Fruit fly (Drosophila melanogaster) whole organism, embryonic: ENCODE measurements around the gene CG12347.

Experiments used
- Ada2b ChIP-seq: fragments of 200-800 bp; sonication (Bioruptor generic); IDR thresholded peaks from 2 replicates; pipeline ENCODE4 v1.3.6; 2022; ENCODE audit warnings: missing biosample characterization, missing genetic modification characterization
- B-H2 ChIP-seq: fragments of 200-800 bp; sonication (Bioruptor generic); optimal IDR thresholded peaks from 2 replicates; lab custom pipeline; 2018; ENCODE audit warnings: missing biosample characterization, mild to moderate bottlenecking, missing genetic modification characterization
- Blimp-1 ChIP-seq: fragments of 200-800 bp; sonication (Bioruptor generic); optimal IDR thresholded peaks from 3 replicates; lab custom pipeline; 2018; ENCODE audit warnings: missing biosample characterization, missing genetic modification characterization, mild to moderate bottlenecking, moderate library complexity, missing genetic modification reagents
- CG11723 ChIP-seq: fragments of 200-800 bp; sonication (Bioruptor generic); optimal IDR thresholded peaks from 2 replicates; lab custom pipeline; 2017; ENCODE audit warnings: missing biosample characterization, mild to moderate bottlenecking, missing genetic modification characterization
- CG12071 ChIP-seq: fragments of 200-800 bp; sonication (Bioruptor generic); optimal IDR thresholded peaks from 3 replicates; lab custom pipeline; 2018; ENCODE audit warnings: missing biosample characterization, mild to moderate bottlenecking, missing genetic modification characterization
- CG1233 ChIP-seq: fragments of 200-800 bp; sonication (Bioruptor generic); optimal IDR thresholded peaks from 4 replicates; lab custom pipeline; 2018; ENCODE audit warnings: missing biosample characterization, mild to moderate bottlenecking, missing genetic modification characterization
- CG13775 ChIP-seq: fragments of 200-800 bp; sonication (Bioruptor generic); optimal IDR thresholded peaks from 3 replicates; lab custom pipeline; 2017; ENCODE audit warnings: missing biosample characterization, mild to moderate bottlenecking, missing genetic modification characterization
- CG14441 ChIP-seq: fragments of 200-800 bp; sonication (Bioruptor generic); IDR thresholded peaks from 2 replicates; pipeline ENCODE4 v1.3.6; 2022; ENCODE audit warnings: missing biosample characterization, missing genetic modification characterization
- CG15269 ChIP-seq: fragments of 200-800 bp; sonication (Bioruptor generic); optimal IDR thresholded peaks from 2 replicates; lab custom pipeline; 2018; ENCODE audit warnings: missing biosample characterization, mild to moderate bottlenecking, missing genetic modification characterization, moderate library complexity
- CG17568 ChIP-seq: fragments of 200-800 bp; sonication (Bioruptor generic); optimal IDR thresholded peaks from 2 replicates; lab custom pipeline; 2018; ENCODE audit warnings: missing biosample characterization, mild to moderate bottlenecking, missing genetic modification characterization, moderate library complexity
- CG2875 ChIP-seq: fragments of 200-800 bp; sonication (Bioruptor generic); optimal IDR thresholded peaks from 2 replicates; lab custom pipeline; 2017; ENCODE audit warnings: missing biosample characterization, mild to moderate bottlenecking, missing genetic modification characterization, missing genetic modification reagents
- CG3065 ChIP-seq: fragments of 200-800 bp; sonication (Bioruptor generic); optimal IDR thresholded peaks from 2 replicates; lab custom pipeline; 2016; ENCODE audit warnings: missing biosample characterization, missing genetic modification characterization
- CG31441 ChIP-seq: fragments of 200-800 bp; sonication (Bioruptor generic); IDR thresholded peaks from 2 replicates; pipeline ENCODE4 v1.3.6; 2022; ENCODE audit warnings: missing biosample characterization, missing genetic modification characterization
- CG3838 ChIP-seq: fragments of 200-800 bp; sonication (Bioruptor generic); optimal IDR thresholded peaks from 3 replicates; lab custom pipeline; 2016; ENCODE audit warnings: missing biosample characterization, missing genetic modification characterization
- CG4328 ChIP-seq: fragments of 200-800 bp; sonication (Bioruptor generic); optimal IDR thresholded peaks from 3 replicates; lab custom pipeline; 2017; ENCODE audit warnings: missing biosample characterization, missing genetic modification reagents, missing genetic modification characterization
- CG4820 ChIP-seq: fragments of 200-800 bp; sonication (Bioruptor generic); optimal IDR thresholded peaks from 3 replicates; lab custom pipeline; 2016; ENCODE audit warnings: missing biosample characterization, missing genetic modification characterization
- CG5180 ChIP-seq: fragments of 200-800 bp; sonication (Bioruptor generic); optimal IDR thresholded peaks from 3 replicates; lab custom pipeline; 2017; ENCODE audit warnings: missing biosample characterization, missing genetic modification characterization, mild to moderate bottlenecking, moderate library complexity, missing genetic modification reagents
- CG7928 ChIP-seq: fragments of 200-800 bp; sonication (Bioruptor generic); optimal IDR thresholded peaks from 2 replicates; lab custom pipeline; 2017; ENCODE audit warnings: missing biosample characterization, mild to moderate bottlenecking, missing genetic modification characterization
- CG8388 ChIP-seq: fragments of 200-800 bp; sonication (Bioruptor generic); optimal IDR thresholded peaks from 2 replicates; lab custom pipeline; 2019; ENCODE audit warnings: missing biosample characterization, mild to moderate bottlenecking, missing genetic modification characterization, moderate library complexity
- CG8478 ChIP-seq: fragments of >200 bp; optimal IDR thresholded peaks from 2 replicates; lab custom pipeline; 2018
- D19B ChIP-seq: fragments of 200-800 bp; sonication (Bioruptor generic); optimal IDR thresholded peaks from 2 replicates; lab custom pipeline; 2017; ENCODE audit warnings: missing biosample characterization, mild to moderate bottlenecking, missing genetic modification characterization
- Dll ChIP-seq: fragments of 200-800 bp; sonication (Bioruptor generic); IDR thresholded peaks from 4 replicates; pipeline ENCODE4 v1.3.6; 2022; ENCODE audit warnings: missing biosample characterization, missing genetic modification characterization; ENCODE audit not compliant: partially characterized antibody
- E2f2 ChIP-seq: fragments of 200-800 bp; sonication (Bioruptor generic); IDR thresholded peaks from 2 replicates; pipeline ENCODE4 v1.3.6; 2022; ENCODE audit warnings: missing biosample characterization, missing genetic modification characterization
- HHEX ChIP-seq: fragments of 200-800 bp; sonication (Bioruptor generic); optimal IDR thresholded peaks from 3 replicates; lab custom pipeline; 2017; ENCODE audit warnings: missing biosample characterization, mild to moderate bottlenecking, missing genetic modification characterization, missing genetic modification reagents
- Lim3 ChIP-seq: fragments of 200-800 bp; sonication (Bioruptor generic); IDR thresholded peaks from 2 replicates; pipeline ENCODE4 v1.3.6; 2022; ENCODE audit warnings: missing biosample characterization, missing genetic modification characterization
- Oli ChIP-seq: fragments of 200-800 bp; sonication (Bioruptor generic); optimal IDR thresholded peaks from 2 replicates; lab custom pipeline; 2018; ENCODE audit warnings: missing biosample characterization, mild to moderate bottlenecking, missing genetic modification characterization, moderate library complexity
- Scr ChIP-seq: fragments of 200-800 bp; sonication (Bioruptor generic); IDR thresholded peaks from 2 replicates; pipeline ENCODE4 v1.3.6; 2022; ENCODE audit warnings: missing biosample characterization, missing genetic modification characterization; ENCODE audit not compliant: partially characterized antibody
- Six4 ChIP-seq: fragments of 200-800 bp; sonication (Bioruptor generic); optimal IDR thresholded peaks from 2 replicates; lab custom pipeline; 2016; ENCODE audit warnings: missing biosample characterization, missing genetic modification characterization
- Vsx1 ChIP-seq: fragments of 200-800 bp; sonication (Bioruptor generic); optimal IDR thresholded peaks from 2 replicates; lab custom pipeline; 2017; ENCODE audit warnings: missing biosample characterization, mild to moderate bottlenecking, missing genetic modification characterization, missing genetic modification reagents
- abd-A ChIP-seq: fragments of 200-800 bp; sonication (Bioruptor generic); optimal IDR thresholded peaks from 3 replicates; lab custom pipeline; 2019; ENCODE audit warnings: missing biosample characterization, mild to moderate bottlenecking, missing genetic modification characterization, moderate library complexity
- aop ChIP-seq: fragments of 200-800 bp; sonication (Bioruptor generic); IDR thresholded peaks from 2 replicates; pipeline ENCODE4 v1.3.6; 2022; ENCODE audit warnings: missing biosample characterization, missing genetic modification characterization
- ash1 ChIP-seq: fragments of 200-800 bp; sonication (Bioruptor generic); optimal IDR thresholded peaks from 2 replicates; lab custom pipeline; 2018; ENCODE audit warnings: missing biosample characterization, mild to moderate bottlenecking, missing genetic modification characterization
- crc ChIP-seq: fragments of 200-800 bp; sonication (Bioruptor generic); optimal IDR thresholded peaks from 2 replicates; lab custom pipeline; 2016; ENCODE audit warnings: missing biosample characterization, missing genetic modification characterization
- danr ChIP-seq: fragments of 200-800 bp; sonication (Bioruptor generic); IDR thresholded peaks from 2 replicates; pipeline ENCODE4 v1.3.6; 2022; ENCODE audit warnings: missing biosample characterization, missing genetic modification characterization
- fd96Cb ChIP-seq: fragments of 200-800 bp; sonication (Bioruptor generic); optimal IDR thresholded peaks from 2 replicates; lab custom pipeline; 2018; ENCODE audit warnings: missing biosample characterization, mild to moderate bottlenecking, missing genetic modification characterization, moderate library complexity
- grau ChIP-seq: fragments of 200-800 bp; optimal IDR thresholded peaks from 3 replicates; lab custom pipeline; 2019; ENCODE audit warnings: missing biosample characterization, mild to moderate bottlenecking, missing genetic modification characterization, moderate library complexity
- her ChIP-seq: fragments of 200-800 bp; sonication (Bioruptor generic); optimal IDR thresholded peaks from 2 replicates; lab custom pipeline; 2016; ENCODE audit warnings: missing biosample characterization, missing genetic modification characterization
- jigr1 ChIP-seq: fragments of 200-800 bp; sonication (Bioruptor generic); IDR thresholded peaks from 3 replicates; pipeline ENCODE4 v1.3.6; 2022; ENCODE audit warnings: missing biosample characterization, missing genetic modification characterization
- ken ChIP-seq: fragments of 200-800 bp; sonication (Bioruptor generic); IDR thresholded peaks from 3 replicates; pipeline ENCODE4 v1.3.6; 2022; ENCODE audit warnings: missing biosample characterization, missing genetic modification characterization
- klu ChIP-seq: fragments of 200-800 bp; sonication (Bioruptor generic); IDR thresholded peaks from 2 replicates; pipeline ENCODE4 v1.3.6; 2022; ENCODE audit warnings: missing biosample characterization, missing genetic modification characterization
- lbe ChIP-seq: fragments of 200-800 bp; sonication (Bioruptor generic); optimal IDR thresholded peaks from 2 replicates; lab custom pipeline; 2016; ENCODE audit warnings: missing biosample characterization, mild to moderate bottlenecking, missing genetic modification characterization
- lmd ChIP-seq: fragments of 200-800 bp; sonication (Bioruptor generic); IDR thresholded peaks from 2 replicates; pipeline ENCODE4 v1.3.6; 2022; ENCODE audit warnings: missing biosample characterization, missing genetic modification characterization
- luna ChIP-seq: fragments of 200-800 bp; sonication (Bioruptor generic); optimal IDR thresholded peaks from 2 replicates; lab custom pipeline; 2016; ENCODE audit warnings: missing biosample characterization, missing genetic modification characterization
- maf-S ChIP-seq: fragments of 200-800 bp; sonication (Bioruptor generic); optimal IDR thresholded peaks from 2 replicates; lab custom pipeline; 2016; ENCODE audit warnings: missing biosample characterization, missing genetic modification characterization
- nerfin-2 ChIP-seq: fragments of 200-800 bp; sonication (Bioruptor generic); IDR thresholded peaks from 2 replicates; pipeline ENCODE4 v1.3.6; 2022; ENCODE audit warnings: missing biosample characterization, missing genetic modification characterization; ENCODE audit not compliant: partially characterized antibody
- onecut ChIP-seq: fragments of 200-800 bp; sonication (Bioruptor generic); IDR thresholded peaks from 2 replicates; pipeline ENCODE4 v1.3.6; 2022; ENCODE audit warnings: missing biosample characterization, missing genetic modification characterization
- rib ChIP-seq: fragments of 200-800 bp; sonication (Bioruptor generic); IDR thresholded peaks from 2 replicates; pipeline ENCODE4 v1.3.6; 2022; ENCODE audit warnings: missing biosample characterization, missing genetic modification characterization
- shn ChIP-seq: fragments of 200-800 bp; sonication (Bioruptor generic); optimal IDR thresholded peaks from 3 replicates; lab custom pipeline; 2016; ENCODE audit warnings: missing biosample characterization, missing genetic modification characterization
- slp2 ChIP-seq: fragments of 200-800 bp; sonication (Bioruptor generic); optimal IDR thresholded peaks from 2 replicates; lab custom pipeline; 2016; ENCODE audit warnings: missing biosample characterization, missing genetic modification characterization
- tll ChIP-seq, 2 experiments: fragments of 200-800 bp in 1 of 2; fragments of >200 bp in 1 of 2; sonication (Bioruptor generic) in 1 of 2; optimal IDR thresholded peaks; 2 replicates each; lab custom pipeline; 2017 to 2019; ENCODE audit warnings: missing biosample characterization in 2 of 2, missing genetic modification characterization in 2 of 2, mild to moderate bottlenecking in 1 of 2, moderate library complexity in 1 of 2
- vnd ChIP-seq: fragments of 200-800 bp; sonication (Bioruptor generic); IDR thresholded peaks from 3 replicates; pipeline ENCODE4 v1.3.6; 2022; ENCODE audit warnings: missing biosample characterization, missing genetic modification characterization; ENCODE audit not compliant: partially characterized antibody

Gene CG12347

DNA sequence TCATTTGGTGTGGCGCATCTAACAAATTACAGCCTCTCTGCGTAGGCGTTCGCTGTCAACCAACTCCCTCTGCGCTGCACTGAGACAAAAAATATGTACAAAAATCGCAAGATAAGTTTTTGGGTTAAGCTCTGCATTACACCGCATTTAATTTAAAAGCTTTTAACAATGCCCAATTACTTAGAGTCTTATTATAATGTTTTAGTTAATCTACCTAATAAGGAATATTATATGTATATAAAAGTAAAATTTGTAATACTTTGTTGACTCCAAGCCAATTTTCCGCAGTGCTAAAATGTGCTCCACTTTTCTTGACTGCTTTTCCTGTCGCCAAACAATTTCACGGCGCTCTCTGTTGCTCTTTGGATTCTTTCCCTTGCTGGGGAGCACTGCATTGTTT lies 49.5 kb downstream of the CG12347 start:
- TF ChIP-seq CG14441, result no peak
- TF ChIP-seq CG1233 (GFP tag; lab: Kevin White, UChicago), result peak; percentile 5
- TF ChIP-seq Scr (GFP tag; lab: Robert Waterston, UW), result no peak
- no peak for TF ChIP-seq onecut (GFP tag; lab: Robert Waterston, UW)
- no peak for TF ChIP-seq abd-A (tag; lab: Kevin White, UChicago)
- TF ChIP-seq CG17568 (GFP tag; lab: Kevin White, UChicago), result peak; percentile 7
- no peak for TF ChIP-seq slp2 (GFP tag; lab: Kevin White, UChicago)
- TF ChIP-seq maf-S (GFP tag; lab: Kevin White, UChicago), result no peak
- TF ChIP-seq CG15269 (tag; lab: Kevin White, UChicago), result peak; percentile 55
- no peak for TF ChIP-seq her (GFP tag; lab: Kevin White, UChicago)
- no peak for TF ChIP-seq CG3838 (GFP tag; lab: Kevin White, UChicago)
- TF ChIP-seq crc (GFP tag; lab: Kevin White, UChicago), result no peak
- TF ChIP-seq aop (GFP tag; lab: Robert Waterston, UW), result no peak
- TF ChIP-seq CG8478 (lab: Kevin White, UChicago), result no peak
- peak; percentile 12 for TF ChIP-seq CG13775 (GFP tag; lab: Kevin White, UChicago)
- TF ChIP-seq CG2875 (GFP tag; lab: Kevin White, UChicago), result peak; percentile 35
- TF ChIP-seq D19B (GFP tag; lab: Kevin White, UChicago), result no peak
- TF ChIP-seq vnd (GFP tag; lab: Robert Waterston, UW), result no peak
- TF ChIP-seq CG7928 (GFP tag; lab: Kevin White, UChicago), result no peak
- TF ChIP-seq nerfin-2, result no peak
- TF ChIP-seq klu, result no peak
- peak; percentile 46 for TF ChIP-seq fd96Cb (tag; lab: Kevin White, UChicago)
- no peak; the same call in 1 of the 2 replicates for TF ChIP-seq E2f2 (GFP tag; lab: Robert Waterston, UW)
- TF ChIP-seq rib (GFP tag; lab: Robert Waterston, UW), result no peak
- TF ChIP-seq lbe (GFP tag; lab: Kevin White, UChicago), result no peak
- TF ChIP-seq CG31441 (GFP tag; lab: Robert Waterston, UW), result peak; percentile 65
- no peak for TF ChIP-seq Six4
- no peak for TF ChIP-seq CG5180 (GFP tag; lab: Kevin White, UChicago)
- peak; percentile 21; the same call in 1 of the 2 replicates for TF ChIP-seq Ada2b (GFP tag; lab: Robert Waterston, UW)
- peak; percentile 33; the same call in 1 of the 3 replicates for TF ChIP-seq ken (GFP tag; lab: Robert Waterston, UW)
- TF ChIP-seq Lim3, result no peak
- TF ChIP-seq danr (GFP tag; lab: Robert Waterston, UW), result no peak
- no peak for TF ChIP-seq tll (GFP tag; optimal IDR thresholded peaks at IDR 0.05; lab: Kevin White, UChicago)
- peak; percentile 16 for TF ChIP-seq Vsx1 (GFP tag; lab: Kevin White, UChicago)
- no peak for TF ChIP-seq B-H2 (GFP tag; lab: Kevin White, UChicago)
- TF ChIP-seq Oli, result peak; percentile 50
- TF ChIP-seq CG4820 (GFP tag; lab: Kevin White, UChicago), result peak; percentile 8
- TF ChIP-seq grau (tag; lab: Kevin White, UChicago), result peak; percentile 62
- no peak for TF ChIP-seq CG4328 (GFP tag; lab: Kevin White, UChicago)
- TF ChIP-seq CG3065, result no peak
- TF ChIP-seq luna, result no peak
- no peak for TF ChIP-seq CG11723 (GFP tag; lab: Kevin White, UChicago)
- no peak for TF ChIP-seq jigr1 (GFP tag; lab: Robert Waterston, UW)
- no peak for TF ChIP-seq CG12071 (GFP tag; lab: Kevin White, UChicago)
- peak; percentile 5 for TF ChIP-seq HHEX (GFP tag; lab: Kevin White, UChicago)
- peak; percentile 51 for TF ChIP-seq lmd (GFP tag; lab: Robert Waterston, UW)
- TF ChIP-seq ash1, result no peak
- no peak for TF ChIP-seq shn (GFP tag; lab: Kevin White, UChicago)
- no peak for TF ChIP-seq Dll (GFP tag; lab: Robert Waterston, UW)
- TF ChIP-seq CG8388 (GFP tag; lab: Kevin White, UChicago), result peak; percentile 29
- TF ChIP-seq Blimp-1 (GFP tag; lab: Kevin White, UChicago), result peak; percentile 60
